Fruit fly (Drosophila melanogaster): ENCODE data around the gene ush.

Gene ush

DNA sequence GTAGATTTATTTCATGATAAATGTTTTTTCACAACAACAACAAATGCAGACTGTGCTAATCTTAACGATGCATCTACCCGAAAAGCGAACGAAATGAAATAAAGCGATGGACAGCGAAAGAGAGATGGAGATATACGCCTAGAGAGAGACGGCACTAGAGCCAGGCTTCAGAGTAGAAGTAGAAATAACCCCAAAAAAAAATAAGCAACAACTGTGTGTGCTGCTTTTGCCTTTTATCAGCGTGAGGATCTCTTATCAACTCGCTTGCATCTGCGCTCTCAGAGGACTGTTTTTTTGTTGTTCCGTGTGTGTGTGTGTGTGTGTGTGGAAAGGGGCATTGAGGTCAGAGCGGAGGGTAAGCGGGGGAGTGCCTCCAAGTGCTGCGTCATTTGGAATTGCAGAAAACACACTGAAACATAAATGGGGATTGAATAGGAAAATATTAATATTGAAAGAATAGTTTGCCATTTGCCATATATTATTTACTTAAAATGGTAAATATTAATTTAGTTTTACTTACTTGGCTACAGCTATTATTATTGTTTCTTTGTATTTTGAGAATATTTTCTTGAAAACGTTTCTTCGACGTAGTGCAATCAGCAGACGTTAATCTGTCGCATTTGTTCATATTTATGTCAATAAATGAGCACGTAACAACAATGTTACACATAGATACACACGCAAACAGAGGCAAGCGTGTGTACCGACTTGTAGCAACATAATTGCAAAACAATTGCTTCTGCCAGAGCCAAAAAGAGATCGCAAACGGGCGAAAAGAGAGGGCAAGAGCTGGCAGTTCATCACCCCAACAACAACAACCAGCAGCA lies 45.2 kb downstream of the ush start (continued):
- TF ChIP-seq CG9139 (GFP tag; optimal IDR thresholded peaks at IDR 0.05), result no peak
- no peak for TF ChIP-seq Hr38 (GFP tag; optimal IDR thresholded peaks at IDR 0.05)
- TF ChIP-seq CG11294 (GFP tag; IDR thresholded peaks at IDR 0.05), result no peak
- no peak for TF ChIP-seq vri (GFP tag; optimal IDR thresholded peaks at IDR 0.05)

DNA sequence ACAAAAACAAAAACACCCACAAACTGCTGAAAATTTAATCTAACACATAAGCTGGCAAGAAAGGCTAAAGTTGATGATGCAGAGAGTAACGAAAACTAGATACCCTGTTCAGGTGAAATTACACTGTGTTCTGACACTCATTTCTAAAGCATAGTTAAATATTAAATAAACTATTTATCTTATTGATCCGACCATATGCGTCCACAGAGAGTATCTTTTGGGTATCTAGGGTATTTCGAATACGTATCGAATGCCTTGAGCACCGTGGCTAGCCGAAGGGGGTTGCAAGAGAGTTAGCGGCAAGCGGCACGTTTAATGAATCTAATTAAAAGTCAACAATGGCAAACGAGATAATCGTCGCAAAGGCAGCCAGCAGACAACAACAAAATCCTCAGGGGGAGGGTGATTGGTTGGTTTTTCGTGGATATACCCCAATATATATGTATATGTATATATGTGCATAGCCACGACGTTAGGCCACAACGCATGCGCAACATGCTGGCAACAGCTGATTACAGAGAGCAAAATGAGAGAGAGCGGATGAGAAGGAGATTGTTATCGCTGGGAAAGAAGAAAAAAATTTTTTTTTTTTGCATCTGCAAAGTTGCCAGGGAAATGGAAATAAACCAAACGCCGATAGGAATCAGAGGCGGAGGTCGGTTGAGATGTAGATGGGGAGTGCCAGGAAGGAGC lies 46.1 kb downstream of the ush start:
- peak; percentile 13; the same call in 1 of the 2 replicates for TF ChIP-seq CG15336 (GFP tag; IDR thresholded peaks at IDR 0.05)
- TF ChIP-seq CG4318 (GFP tag; optimal IDR thresholded peaks at IDR 0.05), result no peak
- TF ChIP-seq CG34406 (GFP tag; optimal IDR thresholded peaks at IDR 0.05), result no peak
- TF ChIP-seq CG32006 (GFP tag; optimal IDR thresholded peaks at IDR 0.05), result peak; percentile 35
- peak; percentile 42 for TF ChIP-seq svp (GFP tag)
- TF ChIP-seq CG8119 (GFP tag; IDR thresholded peaks at IDR 0.05), result peak; percentile 57
- TF ChIP-seq cyc (GFP tag; optimal IDR thresholded peaks at IDR 0.05), result no peak
- peak; percentile 23 for TF ChIP-seq vri (GFP tag; optimal IDR thresholded peaks at IDR 0.05)
- peak; percentile 19 for TF ChIP-seq CG7368 (GFP tag; optimal IDR thresholded peaks at IDR 0.05)
- peak; percentile 22 for TF ChIP-seq pdm3 (GFP tag; optimal IDR thresholded peaks at IDR 0.05)
- TF ChIP-seq CG6163 (GFP tag; IDR thresholded peaks at IDR 0.05), result peak; percentile 30; the same call in 2 of the 3 replicates
- TF ChIP-seq Hr4 (GFP tag; optimal IDR thresholded peaks at IDR 0.05), result peak; percentile 54
- TF ChIP-seq Eip78C (GFP tag), result peak; percentile 43
- TF ChIP-seq CG6276 (GFP tag; optimal IDR thresholded peaks at IDR 0.05), result no peak
- no peak for TF ChIP-seq net (GFP tag; optimal IDR thresholded peaks at IDR 0.05)
- peak; percentile 41; the same call in 1 of the 3 replicates for TF ChIP-seq eg (GFP tag; IDR thresholded peaks at IDR 0.05)
- peak; percentile 15 for TF ChIP-seq OdsH (GFP tag; optimal IDR thresholded peaks at IDR 0.05)
- TF ChIP-seq fkh (GFP tag; optimal IDR thresholded peaks at IDR 0.05), result peak; percentile 34
- peak; percentile 23; the same call in 1 of the 2 replicates for TF ChIP-seq Gug (GFP tag; IDR thresholded peaks at IDR 0.05)

DNA sequence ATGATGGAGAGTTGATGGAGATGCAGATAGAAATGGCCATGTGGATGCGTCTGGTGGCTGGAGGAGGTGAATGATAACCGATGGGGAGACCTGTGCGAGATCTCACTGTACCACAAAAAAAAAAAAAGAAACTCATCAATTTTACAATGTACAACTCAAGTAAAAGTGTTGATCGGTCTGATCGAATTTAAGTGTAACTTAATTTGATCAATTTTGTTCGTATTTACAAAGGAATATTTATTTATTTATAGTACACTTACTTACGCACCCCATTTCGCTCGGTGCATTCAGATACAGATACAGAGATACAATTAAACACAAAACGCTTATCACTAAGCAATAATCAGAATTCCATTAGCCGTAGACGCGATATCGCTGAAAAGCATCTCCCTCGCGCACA lies 46.7 kb downstream of the ush start:
- TF ChIP-seq CG34406 (GFP tag; optimal IDR thresholded peaks at IDR 0.05), result peak; percentile 41
- no peak for TF ChIP-seq Blimp-1 (GFP tag; optimal IDR thresholded peaks at IDR 0.05)
- peak; percentile 43 for TF ChIP-seq CG6276 (GFP tag; optimal IDR thresholded peaks at IDR 0.05)
- TF ChIP-seq eg (GFP tag; IDR thresholded peaks at IDR 0.05), result peak; percentile 46; the same call in 2 of the 3 replicates
- TF ChIP-seq CG10669 (GFP tag; optimal IDR thresholded peaks at IDR 0.05), result peak; percentile 36
- peak; percentile 56 for TF ChIP-seq pdm3 (GFP tag; optimal IDR thresholded peaks at IDR 0.05)
- TF ChIP-seq CG8319 (GFP tag; optimal IDR thresholded peaks at IDR 0.05), result peak; percentile 35
- 0 out of 2 replicates have a peak, but pooled peaks have one; percentile 22 for TF ChIP-seq Gug (GFP tag; IDR thresholded peaks at IDR 0.05)
- TF ChIP-seq ss (GFP tag; optimal IDR thresholded peaks at IDR 0.05), result no peak
- TF ChIP-seq lz (GFP tag; optimal IDR thresholded peaks at IDR 0.05), result peak; percentile 40
- peak; percentile 47 for TF ChIP-seq topi (GFP tag; optimal IDR thresholded peaks at IDR 0.05)
- peak; percentile 50 for TF ChIP-seq CG8632 (GFP tag; optimal IDR thresholded peaks at IDR 0.05)
- peak; percentile 49 for TF ChIP-seq CG11762 (GFP tag; optimal IDR thresholded peaks at IDR 0.05; ENCODE audit: insufficient read depth)
- peak; percentile 41 for TF ChIP-seq acj6 (GFP tag; optimal IDR thresholded peaks at IDR 0.05)
- no peak for TF ChIP-seq dac (GFP tag; optimal IDR thresholded peaks at IDR 0.05)
- no peak for TF ChIP-seq Hr38 (GFP tag; optimal IDR thresholded peaks at IDR 0.05)
- peak; percentile 62 for TF ChIP-seq Met (GFP tag; optimal IDR thresholded peaks at IDR 0.05)
- peak; percentile 30 for TF ChIP-seq Ets21C (GFP tag; optimal IDR thresholded peaks at IDR 0.05)
- TF ChIP-seq esn (GFP tag; optimal IDR thresholded peaks at IDR 0.05), result peak; percentile 58
- peak; percentile 68 for TF ChIP-seq OdsH (GFP tag; optimal IDR thresholded peaks at IDR 0.05)
- TF ChIP-seq CG1621 (tag; optimal IDR thresholded peaks at IDR 0.05), result no peak
- TF ChIP-seq CG11902 (GFP tag; optimal IDR thresholded peaks at IDR 0.05), result no peak
- TF ChIP-seq Smox (GFP tag; optimal IDR thresholded peaks at IDR 0.05), result peak; percentile 14
- no peak for TF ChIP-seq CG11294 (GFP tag; IDR thresholded peaks at IDR 0.05)
- peak; percentile 82 for TF ChIP-seq Eip78C (GFP tag)
- TF ChIP-seq CG6792 (GFP tag; optimal IDR thresholded peaks at IDR 0.05), result no peak
- peak; percentile 45 for TF ChIP-seq Hr39 (GFP tag; optimal IDR thresholded peaks at IDR 0.05)
- TF ChIP-seq CG4318 (GFP tag; optimal IDR thresholded peaks at IDR 0.05), result peak; percentile 29
- TF ChIP-seq vri (GFP tag; optimal IDR thresholded peaks at IDR 0.05), result no peak
- TF ChIP-seq Lpt (GFP tag; optimal IDR thresholded peaks at IDR 0.05), result no peak
- TF ChIP-seq fd59A (GFP tag; optimal IDR thresholded peaks at IDR 0.05), result peak; percentile 16
- peak; percentile 51; the same call in 2 of the 3 replicates for TF ChIP-seq CG8119 (GFP tag; IDR thresholded peaks at IDR 0.05)
- TF ChIP-seq CG9139 (GFP tag; optimal IDR thresholded peaks at IDR 0.05), result no peak
- peak; percentile 55; the same call in 1 of the 3 replicates for TF ChIP-seq CG6163 (GFP tag; IDR thresholded peaks at IDR 0.05)
- peak; percentile 48 for TF ChIP-seq CG15336 (GFP tag; IDR thresholded peaks at IDR 0.05)
- TF ChIP-seq Sox102F (GFP tag; optimal IDR thresholded peaks at IDR 0.05), result peak; percentile 50
